Worm (Caenorhabditis elegans): ENCODE measurements around the gene nstp-3.
A peak's percentile ranks its signal among the peaks of the same experiment; 100 is the strongest.

Gene nstp-3

DNA sequence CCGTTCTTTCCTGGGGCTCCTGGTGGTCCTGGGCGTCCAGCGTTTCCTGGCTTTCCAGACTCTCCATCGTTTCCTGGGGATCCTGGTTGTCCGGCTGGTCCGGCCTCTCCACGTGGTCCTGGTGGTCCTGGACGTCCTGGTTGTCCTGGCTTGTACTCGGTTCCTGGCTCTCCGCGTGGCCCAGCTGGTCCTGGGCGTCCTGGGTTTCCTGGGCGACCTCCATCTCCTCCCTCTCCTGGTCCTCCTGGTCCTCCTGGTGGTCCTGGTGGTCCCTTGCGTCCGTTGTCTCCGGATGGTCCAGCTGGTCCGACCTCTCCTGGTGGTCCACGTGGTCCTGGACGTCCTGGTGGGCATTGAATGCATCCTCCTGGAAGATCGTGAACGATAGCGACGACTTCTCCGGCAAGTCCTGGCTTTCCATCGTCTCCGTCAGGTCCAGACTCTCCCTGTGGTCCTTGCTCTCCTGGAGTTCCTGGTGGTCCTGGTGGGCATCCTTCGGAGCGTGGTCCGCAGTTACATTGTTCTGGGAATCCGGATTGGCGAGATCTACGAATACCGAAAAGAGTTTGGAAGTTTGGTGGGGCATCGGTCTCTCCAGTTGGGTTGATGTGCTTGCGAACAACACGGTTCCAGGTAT is 38.1 kb upstream of the nstp-3 start (continued):
- TF ChIP-seq ztf-11 (tag; optimal IDR thresholded peaks at IDR 0.05) (no peak), ceh-82 (tag; optimal IDR thresholded peaks at IDR 0.05) (no peak), F10B5.3 (tag; optimal IDR thresholded peaks at IDR 0.05) (no peak), daf-19 (GFP tag; conservative IDR thresholded peaks at IDR 0.05) (no peak), arid-1 (GFP tag; conservative IDR thresholded peaks at IDR 0.05) (no peak), hlh-11 (tag; optimal IDR thresholded peaks at IDR 0.05) (peak; percentile 43), hlh-30 (tag; optimal IDR thresholded peaks at IDR 0.05; ENCODE audit: insufficient read depth) (no peak), Y48G9A.11 (GFP tag; IDR thresholded peaks at IDR 0.05) (0 out of 2 replicates have a peak, but pooled peaks have one; percentile 23), ceh-20 (GFP tag; IDR thresholded peaks at IDR 0.05) (no peak), lin-29 (GFP tag; IDR thresholded peaks at IDR 0.05) (0 out of 2 replicates have a peak, but pooled peaks have one; percentile 7), dmd-6 (GFP tag; IDR thresholded peaks at IDR 0.05) (peak; percentile 26; the same call in 1 of the 2 replicates), pha-4 (GFP tag; IDR thresholded peaks at IDR 0.05) (0 out of 2 replicates have a peak, but pooled peaks have one; percentile 10), pha-4 (tag; optimal IDR thresholded peaks at IDR 0.05) (no peak), zip-2 (tag; optimal IDR thresholded peaks at IDR 0.05) (no peak), nhr-6 (tag; optimal IDR thresholded peaks at IDR 0.05) (no peak), dpl-1 (GFP tag; optimal IDR thresholded peaks at IDR 0.05) (no peak), ces-1 (GFP tag; optimal IDR thresholded peaks at IDR 0.05) (no peak), ztf-7 (tag; optimal IDR thresholded peaks at IDR 0.05) (no peak), madf-5 (GFP tag; IDR thresholded peaks at IDR 0.05) (peak in 1 of 2 experiments; percentile 50; a peak in 1 of 4 replicates), snpc-1.2 (GFP tag; IDR thresholded peaks at IDR 0.05) (no peak), zfp-2 (tag; optimal IDR thresholded peaks at IDR 0.05) (no peak), aha-1 (tag) (no peak), ceh-62 (tag; optimal IDR thresholded peaks at IDR 0.05) (no peak), jun-1 (tag; optimal IDR thresholded peaks at IDR 0.05) (no peak), tra-1 (GFP tag; IDR thresholded peaks at IDR 0.05) (no peak), nhr-77 (tag; optimal IDR thresholded peaks at IDR 0.05) (no peak), mxl-3 (GFP tag; optimal IDR thresholded peaks at IDR 0.05) (peak; percentile 43), nhr-10 (tag; optimal IDR thresholded peaks at IDR 0.05) (no peak), dmd-9 (GFP tag; IDR thresholded peaks at IDR 0.05) (no peak), nhr-237 (tag; optimal IDR thresholded peaks at IDR 0.05) (no peak), egl-43 (GFP tag; IDR thresholded peaks at IDR 0.05) (0 out of 2 replicates have a peak, but pooled peaks have one; percentile 41), duxl-1 (tag; optimal IDR thresholded peaks at IDR 0.05; ENCODE audit: poor library complexity) (no peak), ama-1 (optimal IDR thresholded peaks at IDR 0.05) (no peak), spr-1 (tag; optimal IDR thresholded peaks at IDR 0.05) (no peak), sdz-12 (GFP tag; optimal IDR thresholded peaks at IDR 0.05) (no peak), nhr-42 (GFP tag; IDR thresholded peaks at IDR 0.05) (no peak), R02D3.7 (tag; optimal IDR thresholded peaks at IDR 0.05) (no peak), F37D6.2 (tag; optimal IDR thresholded peaks at IDR 0.05) (no peak), mxl-2 (GFP tag; conservative IDR thresholded peaks at IDR 0.05) (no peak), lim-7 (GFP tag; IDR thresholded peaks at IDR 0.05) (no peak), nhr-25 (tag; optimal IDR thresholded peaks at IDR 0.05; ENCODE audit: borderline replicate concordance, insufficient read depth) (no peak), lin-39 (tag; optimal IDR thresholded peaks at IDR 0.05) (no peak), nhr-76 (tag; optimal IDR thresholded peaks at IDR 0.05) (no peak), mep-1 (tag; optimal IDR thresholded peaks at IDR 0.05) (no peak), egl-27 (tag; optimal IDR thresholded peaks at IDR 0.05) (no peak), T26A8.4 (GFP tag; IDR thresholded peaks at IDR 0.05) (peak; percentile 41; the same call in 1 of the 2 replicates), gei-8 (GFP tag; optimal IDR thresholded peaks at IDR 0.05) (peak; percentile 17), unc-62 (GFP tag; optimal IDR thresholded peaks at IDR 0.05 in 1 of 2) (no peak), unc-62 (tag; optimal IDR thresholded peaks at IDR 0.05) (no peak), spr-3 (GFP tag; optimal IDR thresholded peaks at IDR 0.05) (peak; percentile 1), skn-1 (tag; optimal IDR thresholded peaks at IDR 0.05) (no peak), mdt-29 (GFP tag; IDR thresholded peaks at IDR 0.05) (0 out of 2 replicates have a peak, but pooled peaks have one; percentile 5)

Measured in whole organism, L4 larva.